Worm (Caenorhabditis elegans): ENCODE results near the gene ipp-5.

DNA sequence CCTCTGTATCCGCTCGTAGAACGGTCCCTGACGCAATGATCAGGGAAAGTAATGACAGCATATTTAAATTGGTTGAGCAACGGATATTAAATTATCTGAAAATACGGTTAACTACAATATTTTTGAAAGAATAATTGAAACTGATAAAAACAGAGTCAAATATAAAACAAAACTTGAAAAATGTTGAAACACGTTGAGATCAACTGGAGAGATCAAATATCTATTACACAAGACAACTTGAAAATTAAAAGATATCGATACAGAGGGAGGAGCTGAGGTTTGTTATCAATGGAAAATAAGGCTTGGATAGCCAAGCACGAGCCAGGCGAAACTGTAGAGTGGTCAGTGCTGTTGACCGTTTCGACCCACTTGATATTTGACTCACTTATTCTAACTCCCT is 20.7 kb upstream of the ipp-5 start, which contains the start of gene C09B8.3:
- TF ChIP-seq hmg-1.2 (GFP tag; IDR thresholded peaks at IDR 0.05) (no peak), efl-1 (GFP tag; optimal IDR thresholded peaks at IDR 0.05) (no peak), lir-1 (GFP tag; conservative IDR thresholded peaks at IDR 0.05) (no peak), hlh-12 (tag; optimal IDR thresholded peaks at IDR 0.05) (no peak), ceh-91 (GFP tag; IDR thresholded peaks at IDR 0.05) (no peak), unc-62 (GFP tag; optimal IDR thresholded peaks at IDR 0.05) (no peak), nhr-179 (tag; optimal IDR thresholded peaks at IDR 0.05) (no peak), B0019.2 (GFP tag; conservative IDR thresholded peaks at IDR 0.05) (no peak), snpc-3.4 (tag; optimal IDR thresholded peaks at IDR 0.05) (no peak), lsy-27 (tag; optimal IDR thresholded peaks at IDR 0.05; ENCODE audit: borderline replicate concordance, insufficient read depth) (no peak)

All from whole organism, young adult.